Worm (Caenorhabditis elegans) whole organism, young adult: Measurements from ENCODE around the gene C34B4.2.

Source experiments
- B0019.2 ChIP-seq: fragments of 200-800 bp; sonication (Bioruptor generic); conservative IDR thresholded peaks from 2 replicates; pipeline ENCODE4 v1.3.6; 2022; ENCODE audit warnings: missing genetic modification reagents, missing genetic modification characterization, missing compliant biosample characterization
- C17E4.6 ChIP-seq: fragments of 200-800 bp; sonication (Bioruptor generic); IDR thresholded peaks from 2 replicates; pipeline ENCODE4 v1.3.6; 2022; ENCODE audit warnings: missing genetic modification reagents, missing genetic modification characterization, missing compliant biosample characterization
- F23B12.7 ChIP-seq: sonication (generic microtip); optimal IDR thresholded peaks from 2 replicates; lab custom pipeline; 2017; ENCODE audit warnings: missing genetic modification characterization, mild to moderate bottlenecking, missing compliant biosample characterization, antibody characterized with exemption, moderate library complexity; ENCODE audit not compliant: insufficient read depth
- F39B2.1 ChIP-seq: fragments of 200-800 bp; sonication (Bioruptor generic); IDR thresholded peaks from 2 replicates; pipeline ENCODE4 v1.3.6; 2022; ENCODE audit warnings: missing genetic modification reagents, missing genetic modification characterization, missing compliant biosample characterization
- F49E8.2 ChIP-seq: sonication (generic microtip); optimal IDR thresholded peaks from 3 replicates; lab custom pipeline; 2017; ENCODE audit warnings: missing genetic modification characterization, mild to moderate bottlenecking, missing compliant biosample characterization, antibody characterized with exemption, moderate library complexity; ENCODE audit not compliant: insufficient read depth
- F57A8.1 ChIP-seq: fragments of 200-800 bp; sonication (Bioruptor generic); optimal IDR thresholded peaks from 2 replicates; lab custom pipeline; 2018; ENCODE audit warnings: mild to moderate bottlenecking, missing genetic modification characterization, moderate library complexity, missing compliant biosample characterization
- K11D2.4 ChIP-seq: fragments of 200-800 bp; sonication (Bioruptor generic); IDR thresholded peaks from 2 replicates; pipeline ENCODE4 v1.3.6; 2022; ENCODE audit warnings: missing genetic modification reagents, missing genetic modification characterization, missing compliant biosample characterization
- T07F8.4 ChIP-seq: sonication (generic microtip); optimal IDR thresholded peaks from 2 replicates; lab custom pipeline; 2016; ENCODE audit warnings: mild to moderate bottlenecking, missing genetic modification characterization, moderate library complexity, missing compliant biosample characterization
- Y53F4B.3 ChIP-seq: fragments of 200-800 bp; sonication (Bioruptor generic); IDR thresholded peaks from 2 replicates; pipeline ENCODE4 v1.3.6; 2022; ENCODE audit warnings: missing genetic modification reagents, missing genetic modification characterization, missing compliant biosample characterization
- Y56A3A.18 ChIP-seq: fragments of 200-800 bp; sonication (Bioruptor generic); IDR thresholded peaks from 2 replicates; pipeline ENCODE4 v1.3.6; 2022; ENCODE audit warnings: missing genetic modification reagents, missing genetic modification characterization, missing compliant biosample characterization
- ama-1 ChIP-seq, 3 experiments: fragments of 150-350 bp in 1 of 3; sonication (generic microtip) in 2 of 3; optimal IDR thresholded peaks; 2 replicates each; lab custom pipeline; 2014 to 2018; ENCODE audit warnings: missing biosample characterization in 2 of 3, missing genetic modification characterization in 2 of 3, missing genetic modification reagents in 2 of 3
- aptf-2 ChIP-seq: fragments of 200-800 bp; sonication (Bioruptor generic); conservative IDR thresholded peaks from 2 replicates; pipeline ENCODE4 v1.3.6; 2022; ENCODE audit warnings: missing genetic modification reagents, missing genetic modification characterization, missing compliant biosample characterization
- atf-7 ChIP-seq: sonication (generic microtip); optimal IDR thresholded peaks from 2 replicates; lab custom pipeline; 2017; ENCODE audit warnings: mild to moderate bottlenecking, missing genetic modification characterization, missing compliant biosample characterization
- attf-3 ChIP-seq: fragments of 200-800 bp; sonication (Bioruptor generic); conservative IDR thresholded peaks from 2 replicates; pipeline ENCODE4 v1.3.6; 2022; ENCODE audit warnings: missing genetic modification reagents, missing genetic modification characterization, missing compliant biosample characterization
- attf-6 ChIP-seq: fragments of 200-800 bp; sonication (Bioruptor generic); IDR thresholded peaks from 2 replicates; pipeline ENCODE4 v1.3.6; 2022; ENCODE audit warnings: missing genetic modification reagents, missing genetic modification characterization, missing compliant biosample characterization
- cebp-2 ChIP-seq: fragments of 200-800 bp; sonication (Bioruptor generic); IDR thresholded peaks from 2 replicates; pipeline ENCODE4 v1.3.6; 2022; ENCODE audit warnings: missing genetic modification characterization, missing compliant biosample characterization
- ceh-79 ChIP-seq: sonication (generic microtip); optimal IDR thresholded peaks from 2 replicates; lab custom pipeline; 2017; ENCODE audit warnings: mild to moderate bottlenecking, missing genetic modification characterization, missing compliant biosample characterization
- ceh-91 ChIP-seq: fragments of 200-800 bp; sonication (Bioruptor generic); IDR thresholded peaks from 2 replicates; pipeline ENCODE4 v1.3.6; 2022; ENCODE audit warnings: missing genetic modification reagents, missing genetic modification characterization, missing compliant biosample characterization
- die-1 ChIP-seq: sonication (generic microtip); optimal IDR thresholded peaks from 2 replicates; lab custom pipeline; 2016; ENCODE audit warnings: missing genotype, mild to moderate bottlenecking, missing genetic modification characterization, missing compliant biosample characterization
- dox-1 ChIP-seq: fragments of 200-800 bp; sonication (Bioruptor generic); IDR thresholded peaks from 2 replicates; pipeline ENCODE4 v1.3.6; 2022; ENCODE audit warnings: missing genetic modification reagents, missing genetic modification characterization, missing compliant biosample characterization
- dpff-1 ChIP-seq: sonication (generic microtip); optimal IDR thresholded peaks from 2 replicates; lab custom pipeline; 2017; ENCODE audit warnings: mild to moderate bottlenecking, missing genetic modification characterization, missing compliant biosample characterization
- dpl-1 ChIP-seq: fragments of 150-350 bp; optimal IDR thresholded peaks from 2 replicates; lab custom pipeline; 2014; ENCODE audit warnings: missing biosample characterization, missing genetic modification reagents, missing genetic modification characterization
- efl-1 ChIP-seq: fragments of 150-350 bp; optimal IDR thresholded peaks from 2 replicates; lab custom pipeline; 2014; ENCODE audit warnings: missing biosample characterization, missing genetic modification reagents, missing genetic modification characterization
- egl-18 ChIP-seq: fragments of 200-800 bp; sonication (Bioruptor generic); IDR thresholded peaks from 2 replicates; pipeline ENCODE4 v1.3.6; 2022; ENCODE audit warnings: missing genetic modification reagents, missing genetic modification characterization, missing compliant biosample characterization
- ets-4 ChIP-seq: fragments of 200-800 bp; sonication (Bioruptor generic); optimal IDR thresholded peaks from 2 replicates; lab custom pipeline; 2018; ENCODE audit warnings: mild to moderate bottlenecking, missing genetic modification characterization, missing compliant biosample characterization
- him-1 ChIP-seq: sonication (generic microtip); optimal IDR thresholded peaks from 2 replicates; lab custom pipeline; 2016; ENCODE audit warnings: missing genotype, missing genetic modification reagents, missing genetic modification characterization, missing compliant biosample characterization
- hlh-12 ChIP-seq: sonication (generic microtip); optimal IDR thresholded peaks from 2 replicates; lab custom pipeline; 2016; ENCODE audit warnings: missing genetic modification characterization, missing compliant biosample characterization
- hrde-1 ChIP-seq: sonication (generic microtip); optimal IDR thresholded peaks from 2 replicates; lab custom pipeline; 2016; ENCODE audit warnings: missing genetic modification characterization, mild to moderate bottlenecking, missing compliant biosample characterization, moderate library complexity, missing genotype, missing genetic modification reagents, borderline replicate concordance
- hsf-1 ChIP-seq: fragments of 200-800 bp; sonication (Bioruptor generic); IDR thresholded peaks from 2 replicates; pipeline ENCODE4 v1.3.6; 2022; ENCODE audit warnings: missing genetic modification reagents, missing genetic modification characterization, missing compliant biosample characterization
- let-526 ChIP-seq: fragments of 200-800 bp; sonication (Bioruptor generic); IDR thresholded peaks from 2 replicates; pipeline ENCODE4 v1.3.6; 2022; ENCODE audit warnings: missing genetic modification reagents, missing genetic modification characterization, missing compliant biosample characterization
- lin-35 ChIP-seq, 3 experiments: fragments of 150-350 bp in 2 of 3; sonication (generic microtip) in 1 of 3; optimal IDR thresholded peaks; 2 replicates each; lab custom pipeline; 2014 to 2018; ENCODE audit warnings: missing biosample characterization in 3 of 3, missing genetic modification characterization in 3 of 3, missing genetic modification reagents in 3 of 3
- lsl-1 ChIP-seq: fragments of 200-800 bp; sonication (Bioruptor generic); optimal IDR thresholded peaks from 2 replicates; lab custom pipeline; 2018; ENCODE audit warnings: mild to moderate bottlenecking, missing genetic modification characterization, moderate library complexity, missing compliant biosample characterization
- lsy-27 ChIP-seq: sonication (generic microtip); optimal IDR thresholded peaks from 2 replicates; lab custom pipeline; 2017; ENCODE audit warnings: missing genetic modification characterization, mild to moderate bottlenecking, missing compliant biosample characterization, antibody characterized with exemption, missing genotype, borderline replicate concordance; ENCODE audit not compliant: insufficient read depth
- madf-3 ChIP-seq: fragments of 200-800 bp; sonication (Bioruptor generic); IDR thresholded peaks from 2 replicates; pipeline ENCODE4 v1.3.6; 2022; ENCODE audit warnings: missing genetic modification reagents, missing genetic modification characterization, missing compliant biosample characterization
- madf-6 ChIP-seq: fragments of 200-800 bp; sonication (Bioruptor generic); IDR thresholded peaks from 2 replicates; pipeline ENCODE4 v1.3.6; 2022; ENCODE audit warnings: missing genetic modification reagents, missing genetic modification characterization, missing compliant biosample characterization
- nhr-90 ChIP-seq: sonication (generic microtip); optimal IDR thresholded peaks from 2 replicates; lab custom pipeline; 2016; ENCODE audit warnings: missing genotype, mild to moderate bottlenecking, missing genetic modification characterization, missing compliant biosample characterization
- pha-4 ChIP-seq: fragments of 150-350 bp; sonication (generic microtip); optimal IDR thresholded peaks from 2 replicates; lab custom pipeline; 2014; ENCODE audit warnings: missing biosample characterization, missing genetic modification reagents, missing genetic modification characterization
- rec-8 ChIP-seq, 2 experiments: sonication (generic microtip); optimal IDR thresholded peaks; 2 replicates each; lab custom pipeline; 2016; ENCODE audit warnings: mild to moderate bottlenecking in 2 of 2, missing genetic modification characterization in 2 of 2, missing genetic modification reagents in 2 of 2, missing genotype in 2 of 2, missing biosample characterization in 1 of 2, missing compliant biosample characterization in 1 of 2, moderate library complexity in 1 of 2
- snpc-1.1 ChIP-seq: sonication (generic microtip); optimal IDR thresholded peaks from 2 replicates; lab custom pipeline; 2017; ENCODE audit warnings: missing genetic modification characterization, mild to moderate bottlenecking, missing compliant biosample characterization, antibody characterized with exemption, moderate library complexity, missing genotype, missing genetic modification reagents; ENCODE audit not compliant: insufficient read depth
- snpc-3.4 ChIP-seq: sonication (generic microtip); optimal IDR thresholded peaks from 2 replicates; lab custom pipeline; 2017; ENCODE audit warnings: missing genetic modification characterization, mild to moderate bottlenecking, missing compliant biosample characterization, antibody characterized with exemption, moderate library complexity, missing genotype, missing genetic modification reagents
- snpc-4 ChIP-seq, 5 experiments: fragments of 150-350 bp in 1 of 5; sonication (generic microtip) in 4 of 5; optimal IDR thresholded peaks; 2 replicates each; lab custom pipeline; 2014 to 2018; ENCODE audit warnings: missing genetic modification characterization in 5 of 5, missing biosample characterization in 3 of 5, antibody characterized with exemption in 2 of 5, mild to moderate bottlenecking in 2 of 5, missing compliant biosample characterization in 2 of 5, missing genotype in 2 of 5, moderate library complexity in 2 of 5, missing genetic modification reagents in 1 of 5
- tbp1 ChIP-seq: fragments of 200-800 bp; sonication (Bioruptor generic); optimal IDR thresholded peaks from 2 replicates; lab custom pipeline; 2018; ENCODE audit warnings: mild to moderate bottlenecking, missing genetic modification characterization, missing compliant biosample characterization
- zim-3 ChIP-seq: sonication (generic microtip); optimal IDR thresholded peaks from 2 replicates; lab custom pipeline; 2017; ENCODE audit warnings: mild to moderate bottlenecking, missing genetic modification characterization, moderate library complexity, missing compliant biosample characterization
- ztf-28 ChIP-seq: fragments of 200-800 bp; sonication (Bioruptor generic); IDR thresholded peaks from 2 replicates; pipeline ENCODE4 v1.3.6; 2022; ENCODE audit warnings: missing genetic modification reagents, missing genetic modification characterization, missing compliant biosample characterization

Gene C34B4.2

ce11 chrV:13063402-13063801 is 19.5 kb upstream of the C34B4.2 start:
- TF ChIP-seq Y53F4B.3: no peak
- TF ChIP-seq ets-4: no peak
- TF ChIP-seq F39B2.1: no peak
- no peak for TF ChIP-seq lsy-27 (tag; lab: Kevin White, UChicago)
- no peak for TF ChIP-seq ztf-28 (GFP tag; lab: Robert Waterston, UW)
- TF ChIP-seq tbp1: no peak
- no peak for TF ChIP-seq dox-1 (GFP tag; lab: Robert Waterston, UW)
- TF ChIP-seq F23B12.7: no peak
- no peak for TF ChIP-seq egl-18 (GFP tag; lab: Robert Waterston, UW)

- TF ChIP-seq B0019.2 (no peak), Y56A3A.18 (GFP tag; lab: Robert Waterston, UW) (no peak), attf-3 (no peak), him-1 (no peak), hrde-1 (tag; lab: Kevin White, UChicago) (no peak), C17E4.6 (no peak), dpl-1 (GFP tag; lab: Kevin White, UChicago) (no peak), hlh-12 (tag; lab: Kevin White, UChicago) (no peak), pha-4 (tag; lab: Kevin White, UChicago) (no peak), nhr-90 (no peak), lsl-1 (GFP tag; lab: Kevin White, UChicago) (no peak), lin-35 (GFP tag; optimal IDR thresholded peaks at IDR 0.05; lab: Kevin White, UChicago) (no peak), snpc-4 (GFP tag; optimal IDR thresholded peaks at IDR 0.05; lab: Kevin White, UChicago) (peak; percentile 76), snpc-4 (tag; optimal IDR thresholded peaks at IDR 0.05; lab: Kevin White, UChicago) (peak in 3 of 4 experiments; percentile 75 to 93 (median 91)), ceh-91 (GFP tag; lab: Robert Waterston, UW) (no peak), tbp1 (peak; percentile 19), F57A8.1 (GFP tag; lab: Kevin White, UChicago) (no peak), cebp-2 (GFP tag; lab: Robert Waterston, UW) (0 out of 2 replicates have a peak, but pooled peaks have one; percentile 44), snpc-3.4 (tag; lab: Kevin White, UChicago) (peak; percentile 17), let-526 (GFP tag; lab: Robert Waterston, UW) (no peak), T07F8.4 (tag; lab: Kevin White, UChicago) (no peak), snpc-1.1 (tag; lab: Kevin White, UChicago) (peak; percentile 89), F49E8.2 (tag; lab: Kevin White, UChicago) (no peak)
Observed at ce11 chrV:13064164-13064563, 18.7 kb upstream of the C34B4.2 start.

ce11 chrV:13070278-13070677 is 12.6 kb upstream of the C34B4.2 start:
- TF ChIP-seq attf-6 (GFP tag; lab: Robert Waterston, UW) (no peak), ceh-91 (GFP tag; lab: Robert Waterston, UW) (no peak)
- TF ChIP-seq, all 124 proteins: peak for 0

- TF ChIP-seq madf-3 (no peak), aptf-2 (GFP tag; lab: Robert Waterston, UW) (no peak), atf-7 (tag; lab: Kevin White, UChicago) (no peak), ceh-79 (tag; lab: Kevin White, UChicago) (no peak), ama-1 (optimal IDR thresholded peaks at IDR 0.05; lab: Kevin White, UChicago) (no peak), ama-1 (GFP tag; optimal IDR thresholded peaks at IDR 0.05; lab: Kevin White, UChicago) (no peak), madf-6 (GFP tag; lab: Robert Waterston, UW) (no peak), die-1 (tag; lab: Kevin White, UChicago) (no peak), dpff-1 (no peak), K11D2.4 (GFP tag; lab: Robert Waterston, UW) (no peak), efl-1 (GFP tag; lab: Kevin White, UChicago) (no peak), hsf-1 (no peak), zim-3 (tag; lab: Kevin White, UChicago) (no peak), rec-8 (tag; optimal IDR thresholded peaks at IDR 0.05; lab: Kevin White, UChicago) (no peak), egl-18 (GFP tag; lab: Robert Waterston, UW) (no peak)
Observed at ce11 chrV:13071052-13071451, 11.8 kb upstream of the C34B4.2 start, which contains the start of gene C34B4.3. C34B4.3 (minus strand) TSS chrV:13071152.
